Fruit fly (Drosophila melanogaster) whole organism, pupa: ENCODE results near the gene jv.

ENCODE experiments used
- CG10348 ChIP-seq: fragments of 200-800 bp; sonication (Bioruptor generic); IDR thresholded peaks from 2 replicates; pipeline ENCODE4 v1.3.6; 2022; ENCODE audit warnings: missing biosample characterization, missing genetic modification characterization
- CG12605 ChIP-seq: fragments of 200-800 bp; sonication (Bioruptor generic); IDR thresholded peaks from 2 replicates; pipeline ENCODE4 v1.3.6; 2022; ENCODE audit warnings: missing biosample characterization, missing genetic modification characterization
- CG13204 ChIP-seq: fragments of 200-800 bp; sonication (Bioruptor generic); optimal IDR thresholded peaks from 2 replicates; lab custom pipeline; 2018; ENCODE audit warnings: missing biosample characterization, mild to moderate bottlenecking, missing genetic modification characterization, moderate library complexity
- CG17806 ChIP-seq: fragments of 200-800 bp; sonication (Bioruptor generic); optimal IDR thresholded peaks from 2 replicates; lab custom pipeline; 2018; ENCODE audit warnings: missing biosample characterization, mild to moderate bottlenecking, missing genetic modification characterization, moderate library complexity
- CG4496 ChIP-seq: fragments of 200-800 bp; sonication (Bioruptor generic); IDR thresholded peaks from 3 replicates; pipeline ENCODE4 v1.3.6; 2022; ENCODE audit warnings: missing biosample characterization, missing genetic modification characterization
- CG8159 ChIP-seq: fragments of 200-800 bp; sonication (Bioruptor generic); optimal IDR thresholded peaks from 3 replicates; lab custom pipeline; 2018; ENCODE audit warnings: missing biosample characterization, mild to moderate bottlenecking, missing genetic modification characterization, moderate library complexity
- CG8301 ChIP-seq: fragments of 200-800 bp; sonication (Bioruptor generic); optimal IDR thresholded peaks from 2 replicates; lab custom pipeline; 2018; ENCODE audit warnings: missing biosample characterization, mild to moderate bottlenecking, missing genetic modification characterization
- CG9948 ChIP-seq: fragments of 200-800 bp; sonication (Bioruptor generic); optimal IDR thresholded peaks from 2 replicates; lab custom pipeline; 2018; ENCODE audit warnings: missing biosample characterization, mild to moderate bottlenecking, missing genetic modification characterization, moderate library complexity
- D1 ChIP-seq: fragments of 200-800 bp; sonication (Bioruptor generic); optimal IDR thresholded peaks from 2 replicates; lab custom pipeline; 2018; ENCODE audit warnings: missing biosample characterization, mild to moderate bottlenecking, missing genetic modification characterization, moderate library complexity
- EcR ChIP-seq: fragments of 200-800 bp; sonication (Bioruptor generic); optimal IDR thresholded peaks from 3 replicates; lab custom pipeline; 2019; ENCODE audit warnings: missing biosample characterization, missing genetic modification characterization, mild to moderate bottlenecking, moderate library complexity, missing genetic modification reagents
- Pif1A ChIP-seq: fragments of 200-800 bp; sonication (Bioruptor generic); optimal IDR thresholded peaks from 3 replicates; lab custom pipeline; 2016; ENCODE audit warnings: missing biosample characterization, missing genetic modification characterization
- Pif1B ChIP-seq: fragments of 200-800 bp; sonication (Bioruptor generic); optimal IDR thresholded peaks from 3 replicates; lab custom pipeline; 2016; ENCODE audit warnings: missing biosample characterization, missing genetic modification characterization
- Snoo ChIP-seq: fragments of 200-800 bp; sonication (Bioruptor generic); optimal IDR thresholded peaks from 3 replicates; lab custom pipeline; 2017; ENCODE audit warnings: missing biosample characterization, mild to moderate bottlenecking, missing genetic modification characterization, inconsistent platforms
- rn ChIP-seq: fragments of 200-800 bp; sonication (Bioruptor generic); IDR thresholded peaks from 2 replicates; pipeline ENCODE4 v1.3.6; 2022; ENCODE audit warnings: missing biosample characterization, missing genetic modification characterization

- TF ChIP-seq CG17806 (tag; lab: Kevin White, UChicago) (no peak), D1 (tag; lab: Kevin White, UChicago) (no peak), CG10348 (no peak), CG9948 (tag; lab: Kevin White, UChicago) (no peak), CG12605 (no peak), CG8159 (tag; lab: Kevin White, UChicago) (no peak), rn (GFP tag; lab: Robert Waterston, UW) (no peak), Pif1A (GFP tag; lab: Kevin White, UChicago) (no peak), Snoo (tag; lab: Kevin White, UChicago) (no peak), Pif1B (no peak), CG13204 (GFP tag; lab: Kevin White, UChicago) (no peak), CG8301 (tag; lab: Kevin White, UChicago) (no peak), EcR (GFP tag; lab: Kevin White, UChicago) (no peak), CG4496 (GFP tag; lab: Robert Waterston, UW) (no peak)
Observed at dm6 chr3L:6516901-6517300, 72.4 kb downstream of the jv start.
